In genomic region chrIII:11463726-11464125, ce11 we compare ENCODE assay signal across 4 worm cellular contexts.
TF ChIP-seq lines count a peak whose summit lies in the region.

No protein-coding gene starts in this region.

TF ChIP-seq in whole organism, L2 larva, 48 proteins besides CTCF, POLR2A, EP300 and RAD21 (continues in another document):
- TF ChIP-seq C34F6.9 (tag; optimal IDR thresholded peaks at IDR 0.05; lab: Kevin White, UChicago) = no peak
- peak; percentile 70 for TF ChIP-seq crh-2 (tag; optimal IDR thresholded peaks at IDR 0.05; lab: Kevin White, UChicago)
- no peak for TF ChIP-seq alr-1 (tag; optimal IDR thresholded peaks at IDR 0.05; lab: Kevin White, UChicago)
- no peak for TF ChIP-seq nhr-6 (tag; optimal IDR thresholded peaks at IDR 0.05; lab: Kevin White, UChicago)
- TF ChIP-seq lin-11 (tag; optimal IDR thresholded peaks at IDR 0.05; lab: Kevin White, UChicago) = no peak
- no peak for TF ChIP-seq ztf-11 (tag; optimal IDR thresholded peaks at IDR 0.05; lab: Kevin White, UChicago)
- no peak for TF ChIP-seq ZK546.5 (tag; optimal IDR thresholded peaks at IDR 0.05; lab: Kevin White, UChicago)
- TF ChIP-seq ztf-1 (GFP tag; conservative IDR thresholded peaks at IDR 0.05; lab: Robert Waterston, UW) = no peak
- no peak for TF ChIP-seq nhr-77 (tag; optimal IDR thresholded peaks at IDR 0.05; lab: Kevin White, UChicago)
- TF ChIP-seq nhr-25 (tag; optimal IDR thresholded peaks at IDR 0.05; lab: Kevin White, UChicago) = no peak
- no peak for TF ChIP-seq dmd-4 (tag; optimal IDR thresholded peaks at IDR 0.05; lab: Kevin White, UChicago)
- no peak for TF ChIP-seq ztf-4 (tag; optimal IDR thresholded peaks at IDR 0.05; lab: Kevin White, UChicago)
- no peak for TF ChIP-seq nhr-10 (tag; optimal IDR thresholded peaks at IDR 0.05; lab: Kevin White, UChicago)
- no peak for TF ChIP-seq aly-2 (tag; optimal IDR thresholded peaks at IDR 0.05; lab: Kevin White, UChicago)
- TF ChIP-seq mdl-1 (tag; optimal IDR thresholded peaks at IDR 0.05; lab: Kevin White, UChicago) = peak in 1 of 2 experiments; percentile 20
- TF ChIP-seq nhr-237 (tag; optimal IDR thresholded peaks at IDR 0.05; lab: Kevin White, UChicago) = no peak
- TF ChIP-seq mbf-1 (tag; optimal IDR thresholded peaks at IDR 0.05; lab: Kevin White, UChicago) = no peak
- no peak for TF ChIP-seq nhr-129 (tag; optimal IDR thresholded peaks at IDR 0.05; lab: Kevin White, UChicago)
- peak; percentile 32 for TF ChIP-seq sma-9 (GFP tag; optimal IDR thresholded peaks at IDR 0.05; lab: Kevin White, UChicago)
- no peak for TF ChIP-seq sma-9 (tag; optimal IDR thresholded peaks at IDR 0.05; lab: Kevin White, UChicago)
- TF ChIP-seq egl-27 (tag; optimal IDR thresholded peaks at IDR 0.05; lab: Kevin White, UChicago) = no peak
- TF ChIP-seq unc-62 (GFP tag; optimal IDR thresholded peaks at IDR 0.05; lab: Kevin White, UChicago) = no peak
- peak; percentile 97 for TF ChIP-seq snpc-4 (tag; optimal IDR thresholded peaks at IDR 0.05; lab: Kevin White, UChicago)
- no peak for TF ChIP-seq sem-4 (tag; optimal IDR thresholded peaks at IDR 0.05; lab: Kevin White, UChicago)
- TF ChIP-seq ceh-82 (tag; optimal IDR thresholded peaks at IDR 0.05; lab: Kevin White, UChicago) = no peak

TF ChIP-seq in whole organism, L4 larva, 104 proteins besides CTCF, POLR2A, EP300 and RAD21 (continues in another document):
- no peak for TF ChIP-seq F26F4.8 (GFP tag; conservative IDR thresholded peaks at IDR 0.05; lab: Robert Waterston, UW)
- TF ChIP-seq dve-1 (tag; optimal IDR thresholded peaks at IDR 0.05; lab: Kevin White, UChicago; ENCODE audit: insufficient read depth) = peak; percentile 85
- TF ChIP-seq egl-27 (tag; optimal IDR thresholded peaks at IDR 0.05; lab: Kevin White, UChicago) = no peak
- TF ChIP-seq ZK546.5 (tag; optimal IDR thresholded peaks at IDR 0.05; lab: Kevin White, UChicago) = no peak
- TF ChIP-seq lir-3 (tag; optimal IDR thresholded peaks at IDR 0.05; lab: Kevin White, UChicago) = no peak
- peak; percentile 21 for TF ChIP-seq dpl-1 (GFP tag; optimal IDR thresholded peaks at IDR 0.05; lab: Kevin White, UChicago)
- peak; percentile 11 for TF ChIP-seq nhr-111 (GFP tag; optimal IDR thresholded peaks at IDR 0.05; lab: Kevin White, UChicago)
- TF ChIP-seq dmd-9 (GFP tag; IDR thresholded peaks at IDR 0.05; lab: Robert Waterston, UW) = no peak
- no peak for TF ChIP-seq mxl-2 (GFP tag; conservative IDR thresholded peaks at IDR 0.05; lab: Robert Waterston, UW)
- 0 out of 2 replicates have a peak, but pooled peaks have one; percentile 45 for TF ChIP-seq D1046.2 (GFP tag; IDR thresholded peaks at IDR 0.05; lab: Robert Waterston, UW)
- TF ChIP-seq ZK337.2 (GFP tag; IDR thresholded peaks at IDR 0.05; lab: Robert Waterston, UW) = 0 out of 2 replicates have a peak, but pooled peaks have one; percentile 17
- no peak for TF ChIP-seq ceh-20 (GFP tag; IDR thresholded peaks at IDR 0.05; lab: Robert Waterston, UW)
- peak; percentile 8 to 70; a peak in 2 of 4 replicates for TF ChIP-seq madf-5 (GFP tag; IDR thresholded peaks at IDR 0.05; lab: Robert Waterston, UW)
- TF ChIP-seq lin-13 (GFP tag; optimal IDR thresholded peaks at IDR 0.05; lab: Kevin White, UChicago) = peak; percentile 97
- peak; percentile 38 for TF ChIP-seq nhr-48 (tag; optimal IDR thresholded peaks at IDR 0.05; lab: Kevin White, UChicago)
- no peak for TF ChIP-seq fos-1 (tag; optimal IDR thresholded peaks at IDR 0.05; lab: Kevin White, UChicago)
- TF ChIP-seq lim-7 (GFP tag; IDR thresholded peaks at IDR 0.05; lab: Robert Waterston, UW) = 0 out of 2 replicates have a peak, but pooled peaks have one; percentile 24
- no peak for TF ChIP-seq ceh-28 (tag; optimal IDR thresholded peaks at IDR 0.05; lab: Kevin White, UChicago)
- peak; percentile 64 for TF ChIP-seq php-3 (GFP tag; IDR thresholded peaks at IDR 0.05; lab: Robert Waterston, UW)
- TF ChIP-seq mep-1 (tag; optimal IDR thresholded peaks at IDR 0.05; lab: Kevin White, UChicago) = peak; percentile 85
- TF ChIP-seq lin-1 (GFP tag; IDR thresholded peaks at IDR 0.05; lab: Robert Waterston, UW) = peak; percentile 83
- peak; percentile 66; the same call in 1 of the 2 replicates for TF ChIP-seq mdt-29 (GFP tag; IDR thresholded peaks at IDR 0.05; lab: Robert Waterston, UW)
- TF ChIP-seq duxl-1 (tag; optimal IDR thresholded peaks at IDR 0.05; lab: Kevin White, UChicago; ENCODE audit: poor library complexity) = no peak

TF ChIP-seq in whole organism, late embryonic, 69 proteins besides CTCF, POLR2A, EP300 and RAD21:
- peak; percentile 6 for TF ChIP-seq elt-2 (tag; optimal IDR thresholded peaks at IDR 0.05; lab: Kevin White, UChicago)
- TF ChIP-seq sox-4 (tag; optimal IDR thresholded peaks at IDR 0.05; lab: Kevin White, UChicago) = no peak
- peak; percentile 52 for TF ChIP-seq ref-2 (tag; optimal IDR thresholded peaks at IDR 0.05; lab: Kevin White, UChicago)

TF ChIP-seq in whole organism, mixed stage, embryonic, 35 proteins besides CTCF, POLR2A, EP300 and RAD21:
- no peak for TF ChIP-seq nhr-76 (tag; optimal IDR thresholded peaks at IDR 0.05; lab: Kevin White, UChicago)
- TF ChIP-seq blmp-1 (tag; optimal IDR thresholded peaks at IDR 0.05; lab: Kevin White, UChicago) = no peak
- TF ChIP-seq mep-1 (tag; optimal IDR thresholded peaks at IDR 0.05; lab: Kevin White, UChicago) = no peak
- no peak for TF ChIP-seq lin-32 (GFP tag; optimal IDR thresholded peaks at IDR 0.05; lab: Kevin White, UChicago)
- peak; percentile 72 for TF ChIP-seq M03D4.4 (tag; optimal IDR thresholded peaks at IDR 0.05; lab: Kevin White, UChicago)
- TF ChIP-seq lin-13 (tag; optimal IDR thresholded peaks at IDR 0.05; lab: Kevin White, UChicago) = peak; percentile 49
- no peak for TF ChIP-seq unc-120 (tag; optimal IDR thresholded peaks at IDR 0.05; lab: Kevin White, UChicago; ENCODE audit: poor library complexity, severe bottlenecking)
- TF ChIP-seq nhr-12 (tag; optimal IDR thresholded peaks at IDR 0.05; lab: Kevin White, UChicago) = no peak
- no peak for TF ChIP-seq drap-1 (GFP tag; optimal IDR thresholded peaks at IDR 0.05; lab: Kevin White, UChicago)
- no peak for TF ChIP-seq ztf-11 (tag; optimal IDR thresholded peaks at IDR 0.05; lab: Kevin White, UChicago)
- TF ChIP-seq ham-2 (GFP tag; optimal IDR thresholded peaks at IDR 0.05; lab: Kevin White, UChicago) = no peak
- no peak for TF ChIP-seq nhr-237 (tag; optimal IDR thresholded peaks at IDR 0.05; lab: Kevin White, UChicago)
- no peak for TF ChIP-seq lsy-2 (tag; optimal IDR thresholded peaks at IDR 0.05; lab: Kevin White, UChicago)
- no peak for TF ChIP-seq elt-1 (tag; optimal IDR thresholded peaks at IDR 0.05; lab: Kevin White, UChicago; ENCODE audit: borderline replicate concordance, insufficient read depth)
- no peak for TF ChIP-seq flh-1 (GFP tag; optimal IDR thresholded peaks at IDR 0.05; lab: Kevin White, UChicago)
- no peak for TF ChIP-seq snpc-4 (tag; optimal IDR thresholded peaks at IDR 0.05; lab: Kevin White, UChicago)
- TF ChIP-seq tbx-8 (GFP tag; optimal IDR thresholded peaks at IDR 0.05; lab: Kevin White, UChicago) = peak; percentile 16
- TF ChIP-seq bed-3 (GFP tag; optimal IDR thresholded peaks at IDR 0.05; lab: Kevin White, UChicago) = no peak
- peak; percentile 37 for TF ChIP-seq ceh-83 (GFP tag; optimal IDR thresholded peaks at IDR 0.05; lab: Kevin White, UChicago)
- no peak for TF ChIP-seq cnd-1 (tag; optimal IDR thresholded peaks at IDR 0.05; lab: Kevin White, UChicago)
- no peak for TF ChIP-seq nhr-2 (tag; optimal IDR thresholded peaks at IDR 0.05; lab: Kevin White, UChicago)
- TF ChIP-seq sptf-1 (tag; optimal IDR thresholded peaks at IDR 0.05; lab: Kevin White, UChicago) = peak; percentile 35
- TF ChIP-seq ceh-39 (tag; optimal IDR thresholded peaks at IDR 0.05; lab: Kevin White, UChicago) = no peak
- no peak for TF ChIP-seq ces-1 (GFP tag; optimal IDR thresholded peaks at IDR 0.05; lab: Kevin White, UChicago)
TF ChIP-seq in whole organism, mixed stage, embryonic: peak in this region for 5.
